Fruit fly (Drosophila melanogaster) S2 (cell line): ENCODE results near the gene Rap1.

Source experiments
- CG8478 ChIP-seq: fragments of >200 bp; optimal IDR thresholded peaks from 2 replicates; lab custom pipeline; 2018
- CTCF ChIP-seq, 2 experiments: fragments of >200 bp; optimal IDR thresholded peaks; 2 replicates each; lab custom pipeline; 2018

The Rap1 gene

dm6 chr3L:1850498-1850897 lies 11.5 kb downstream of the Rap1 start:
- TF ChIP-seq CG8478 (lab: Kevin White, UChicago) (no peak), CTCF (optimal IDR thresholded peaks at IDR 0.05; lab: Kevin White, UChicago) (no peak)

dm6 chr3L:1844600-1844999 lies 17.4 kb downstream of the Rap1 start:
- no peak for TF ChIP-seq CG8478 (lab: Kevin White, UChicago)
- no peak for TF ChIP-seq CTCF (optimal IDR thresholded peaks at IDR 0.05; lab: Kevin White, UChicago)

- TF ChIP-seq CTCF (optimal IDR thresholded peaks at IDR 0.05; lab: Kevin White, UChicago) (no peak), CG8478 (lab: Kevin White, UChicago) (no peak)
These were observed 20.1 kb downstream of the Rap1 start, which contains the start of gene Cpr62Bc for dm6 chr3L:1841984-1842383. Cpr62Bc (minus strand) TSS chr3L:1842084.

- TF ChIP-seq CTCF (optimal IDR thresholded peaks at IDR 0.05; lab: Kevin White, UChicago) (no peak), CG8478 (lab: Kevin White, UChicago) (no peak)
These were observed 27.0 kb downstream of the Rap1 start, which contains the start of gene Cpr62Bb for dm6 chr3L:1835064-1835463. Cpr62Bb (minus strand) TSS chr3L:1835164.

dm6 chr3L:1831753-1832268 lies 30.2 kb downstream of the Rap1 start, which contains the start of gene Cpr62Ba:
Cpr62Ba (minus strand) TSS chr3L:1831783.
- no peak for TF ChIP-seq CTCF (optimal IDR thresholded peaks at IDR 0.05; lab: Kevin White, UChicago)
- TF ChIP-seq CG8478 (lab: Kevin White, UChicago) = no peak

dm6 chr3L:1829539-1829938 lies 32.5 kb downstream of the Rap1 start:
- TF ChIP-seq CTCF (optimal IDR thresholded peaks at IDR 0.05; lab: Kevin White, UChicago) = no peak
- TF ChIP-seq CG8478 (lab: Kevin White, UChicago) = no peak

- TF ChIP-seq CG8478 (lab: Kevin White, UChicago) (no peak), CTCF (optimal IDR thresholded peaks at IDR 0.05; lab: Kevin White, UChicago) (no peak)
These were observed 34.1 kb downstream of the Rap1 start for dm6 chr3L:1827809-1828371.

dm6 chr3L:1822365-1822764 lies 39.7 kb downstream of the Rap1 start:
- TF ChIP-seq CG8478 (lab: Kevin White, UChicago) (no peak), CTCF (optimal IDR thresholded peaks at IDR 0.05; lab: Kevin White, UChicago) (no peak)

dm6 chr3L:1821140-1821539 lies 40.9 kb downstream of the Rap1 start:
- TF ChIP-seq CG8478 (lab: Kevin White, UChicago) (no peak), CTCF (optimal IDR thresholded peaks at IDR 0.05; lab: Kevin White, UChicago) (no peak)

- no peak for TF ChIP-seq CTCF (optimal IDR thresholded peaks at IDR 0.05; lab: Kevin White, UChicago)
- no peak for TF ChIP-seq CG8478 (lab: Kevin White, UChicago)
These were observed 43.2 kb downstream of the Rap1 start for dm6 chr3L:1818834-1819233.

dm6 chr3L:1817405-1817804 lies 44.6 kb downstream of the Rap1 start:
- TF ChIP-seq CTCF (optimal IDR thresholded peaks at IDR 0.05; lab: Kevin White, UChicago) (no peak), CG8478 (lab: Kevin White, UChicago) (no peak)

- TF ChIP-seq CTCF (optimal IDR thresholded peaks at IDR 0.05; lab: Kevin White, UChicago) (no peak), CG8478 (lab: Kevin White, UChicago) (no peak)
These were observed 45.4 kb downstream of the Rap1 start for dm6 chr3L:1816614-1817013.

dm6 chr3L:1810288-1810687 lies 51.8 kb downstream of the Rap1 start, which contains the start of gene GV1:
GV1 (plus strand) TSS chr3L:1810588.
- TF ChIP-seq CTCF (optimal IDR thresholded peaks at IDR 0.05; lab: Kevin White, UChicago) = no peak
- no peak for TF ChIP-seq CG8478 (lab: Kevin White, UChicago)
